Worm (Caenorhabditis elegans) whole organism, L4 larva: ENCODE results near the gene ceh-92.

ENCODE experiments used
- F26F4.8 ChIP-seq: fragments of 200-800 bp; sonication (Bioruptor generic); conservative IDR thresholded peaks from 2 replicates; pipeline ENCODE4 v1.3.6; 2022; ENCODE audit warnings: missing genetic modification characterization, missing compliant biosample characterization
- ceh-62 ChIP-seq: sonication (generic microtip); optimal IDR thresholded peaks from 2 replicates; lab custom pipeline; 2017; ENCODE audit warnings: missing biosample characterization, missing genetic modification characterization
- dpl-1 ChIP-seq: fragments of 150-350 bp; optimal IDR thresholded peaks from 2 replicates; lab custom pipeline; 2014; ENCODE audit warnings: missing biosample characterization, missing genetic modification reagents, missing genetic modification characterization
- pqm-1 ChIP-seq: sonication (generic microtip); optimal IDR thresholded peaks from 2 replicates; lab custom pipeline; 2017; ENCODE audit warnings: missing biosample characterization, missing genetic modification characterization
- zip-11 ChIP-seq: fragments of 200-800 bp; sonication (Bioruptor generic); IDR thresholded peaks from 2 replicates; pipeline ENCODE4 v1.3.6; 2022; ENCODE audit warnings: missing genetic modification characterization, missing compliant biosample characterization

DNA sequence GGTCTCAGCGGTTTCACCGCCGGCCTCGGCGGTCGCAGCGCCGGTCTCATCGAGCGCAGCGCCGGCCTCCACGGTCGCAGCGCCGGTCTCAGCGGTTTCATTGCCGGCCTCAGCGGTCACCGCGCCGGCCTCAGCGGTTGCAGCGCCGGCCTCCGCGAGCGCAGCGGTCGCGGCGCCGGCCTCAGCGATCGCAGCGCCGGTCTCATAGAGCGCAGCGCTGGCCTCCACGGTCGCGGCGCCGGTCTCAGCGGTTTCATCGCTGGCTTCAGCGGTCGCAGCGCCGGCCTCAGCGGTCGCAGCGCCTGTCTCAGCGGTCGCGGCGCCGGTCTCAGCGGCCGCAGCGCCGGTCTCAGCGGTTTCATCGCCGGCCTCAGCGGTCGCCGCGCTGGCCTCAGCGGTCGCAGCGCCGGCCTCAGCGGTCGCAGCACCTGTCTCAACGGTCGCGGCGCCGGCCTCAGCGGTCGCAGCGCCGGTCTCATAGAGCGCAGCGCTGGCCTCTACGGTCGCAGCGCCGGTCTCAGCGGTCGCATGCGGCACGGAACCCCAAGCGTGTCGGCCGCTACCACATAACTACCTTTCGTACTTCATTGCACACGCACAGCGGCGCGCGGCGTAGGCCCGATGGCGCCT is 30.3 kb downstream of the ceh-92 start:
- TF ChIP-seq dpl-1 (GFP tag; lab: Kevin White, UChicago) = no peak
- TF ChIP-seq zip-11 (GFP tag; lab: Robert Waterston, UW) = no peak
- TF ChIP-seq F26F4.8 (GFP tag; lab: Robert Waterston, UW) = no peak
- no peak for TF ChIP-seq ceh-62
- no peak for TF ChIP-seq pqm-1 (tag; lab: Kevin White, UChicago)
